Fruit fly (Drosophila melanogaster): ENCODE measurements around the gene CG9135.

CG9135 gene

dm6 chr2L:6070656-6071231, 20.1 kb downstream of the CG9135 start, which contains the start of the genes CG9154 and Kr-h2 (continued):
- TF ChIP-seq CG5953 (GFP tag; IDR thresholded peaks at IDR 0.05) = no peak
- no peak for TF ChIP-seq Eip74EF (GFP tag; optimal IDR thresholded peaks at IDR 0.05)
- TF ChIP-seq CG8924 (tag; optimal IDR thresholded peaks at IDR 0.05) = peak; percentile 47
- TF ChIP-seq CG2120 (GFP tag; optimal IDR thresholded peaks at IDR 0.05) = peak; percentile 70
- TF ChIP-seq Awh (GFP tag; IDR thresholded peaks at IDR 0.05) = no peak
- TF ChIP-seq Hr78 (GFP tag; optimal IDR thresholded peaks at IDR 0.05) = no peak
- TF ChIP-seq CG9932 (GFP tag; IDR thresholded peaks at IDR 0.05) = peak; percentile 60
- TF ChIP-seq zfh1 (GFP tag; IDR thresholded peaks at IDR 0.05) = no peak
- no peak for TF ChIP-seq CG8359 (GFP tag; optimal IDR thresholded peaks at IDR 0.05; ENCODE audit: borderline replicate concordance)
- peak; percentile 15 for TF ChIP-seq HLH54F (GFP tag; optimal IDR thresholded peaks at IDR 0.05)
- TF ChIP-seq CG11093 (GFP tag; IDR thresholded peaks at IDR 0.05) = no peak
- no peak for TF ChIP-seq Elba2 (GFP tag; optimal IDR thresholded peaks at IDR 0.05)
- no peak for TF ChIP-seq CG11696 (GFP tag; IDR thresholded peaks at IDR 0.05)
- TF ChIP-seq Atf-2 (GFP tag; optimal IDR thresholded peaks at IDR 0.05) = no peak
- TF ChIP-seq klu (GFP tag; IDR thresholded peaks at IDR 0.05) = no peak
- no peak; the same call in 1 of the 2 replicates for TF ChIP-seq Rfx (GFP tag; IDR thresholded peaks at IDR 0.05)
- TF ChIP-seq Deaf1 (tag; optimal IDR thresholded peaks at IDR 0.05) = peak; percentile 33
- no peak for TF ChIP-seq CG6813 (GFP tag; optimal IDR thresholded peaks at IDR 0.05)
- TF ChIP-seq sens (GFP tag) = peak; percentile 88
- TF ChIP-seq CG12236 (GFP tag; optimal IDR thresholded peaks at IDR 0.05) = no peak
- TF ChIP-seq ind (GFP tag; optimal IDR thresholded peaks at IDR 0.05) = no peak
- no peak for TF ChIP-seq so (GFP tag; IDR thresholded peaks at IDR 0.05)
- no peak for TF ChIP-seq CG12219 (GFP tag; optimal IDR thresholded peaks at IDR 0.05)
- peak; percentile 42 for TF ChIP-seq CG18262 (tag; optimal IDR thresholded peaks at IDR 0.05)
- no peak for TF ChIP-seq ro (GFP tag; IDR thresholded peaks at IDR 0.05)
- no peak for TF ChIP-seq CG1832 (GFP tag; optimal IDR thresholded peaks at IDR 0.05)
- peak; percentile 75 for TF ChIP-seq CG7928 (GFP tag; optimal IDR thresholded peaks at IDR 0.05)
- TF ChIP-seq peb (GFP tag; IDR thresholded peaks at IDR 0.05) = no peak
- TF ChIP-seq CG3995 (GFP tag; optimal IDR thresholded peaks at IDR 0.05) = peak; percentile 3
- TF ChIP-seq Dek (tag; optimal IDR thresholded peaks at IDR 0.05) = peak; percentile 76
- no peak for TF ChIP-seq abd-A (tag; optimal IDR thresholded peaks at IDR 0.05)
- peak; percentile 14 for TF ChIP-seq Max (GFP tag; optimal IDR thresholded peaks at IDR 0.05)
- TF ChIP-seq CG15479 (GFP tag; optimal IDR thresholded peaks at IDR 0.05) = no peak
- TF ChIP-seq Gsc (GFP tag; IDR thresholded peaks at IDR 0.05) = no peak
- no peak for TF ChIP-seq CG10321 (GFP tag; IDR thresholded peaks at IDR 0.05)
- no peak for TF ChIP-seq CG3407 (GFP tag; optimal IDR thresholded peaks at IDR 0.05)
- no peak for TF ChIP-seq nerfin-1 (tag; optimal IDR thresholded peaks at IDR 0.05)
- TF ChIP-seq h (optimal IDR thresholded peaks at IDR 0.05) = no peak
- TF ChIP-seq trh (GFP tag; optimal IDR thresholded peaks at IDR 0.05) = no peak
- no peak for TF ChIP-seq Hmx (GFP tag; optimal IDR thresholded peaks at IDR 0.05)
- peak; percentile 32 for TF ChIP-seq CHES-1-like (GFP tag; optimal IDR thresholded peaks at IDR 0.05)
- TF ChIP-seq CG17612 (GFP tag; IDR thresholded peaks at IDR 0.05) = no peak
- TF ChIP-seq Myb (GFP tag; optimal IDR thresholded peaks at IDR 0.05) = peak; percentile 87
- TF ChIP-seq CG1792 (GFP tag; optimal IDR thresholded peaks at IDR 0.05) = no peak
- TF ChIP-seq mirr (GFP tag; optimal IDR thresholded peaks at IDR 0.05) = peak; percentile 24
- no peak for TF ChIP-seq gcm2 (GFP tag; optimal IDR thresholded peaks at IDR 0.05)
- TF ChIP-seq CG5180 (GFP tag; optimal IDR thresholded peaks at IDR 0.05) = no peak
- no peak for TF ChIP-seq CG11247 (GFP tag; IDR thresholded peaks at IDR 0.05)
- no peak for TF ChIP-seq bigmax (GFP tag; optimal IDR thresholded peaks at IDR 0.05)
- peak; percentile 33 for TF ChIP-seq sd (tag; optimal IDR thresholded peaks at IDR 0.05)
- TF ChIP-seq salm (tag; optimal IDR thresholded peaks at IDR 0.05) = no peak
- TF ChIP-seq HLH3B (GFP tag; IDR thresholded peaks at IDR 0.05) = no peak
